Worm (Caenorhabditis elegans): ENCODE measurements around the gene cdkr-3.

DNA sequence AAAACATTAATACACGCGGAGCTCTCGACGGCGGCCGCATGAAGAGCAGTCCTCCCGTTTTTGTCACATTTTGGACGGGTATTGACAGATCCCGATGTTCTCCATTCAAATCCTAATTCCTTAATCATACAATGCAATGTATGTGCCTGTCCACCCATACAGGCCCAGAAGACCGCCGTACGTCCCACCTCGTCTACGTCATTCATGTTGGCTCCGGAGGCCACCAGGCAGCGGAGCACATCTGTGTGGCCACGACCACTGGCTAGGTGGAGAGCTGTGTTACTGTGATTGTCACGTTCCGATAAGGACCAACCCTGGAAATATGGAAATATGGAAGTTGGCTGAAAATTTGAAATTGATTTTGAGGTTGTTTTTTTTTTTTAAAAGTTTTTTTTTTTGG lies 12.9 kb downstream of the cdkr-3 start:
- no peak for TF ChIP-seq B0336.3 (GFP tag; IDR thresholded peaks at IDR 0.05)
- TF ChIP-seq sdz-38 (tag; optimal IDR thresholded peaks at IDR 0.05): no peak
- no peak for TF ChIP-seq nhr-80 (tag; optimal IDR thresholded peaks at IDR 0.05)

Measured in whole organism, young adult.